Worm (Caenorhabditis elegans): ENCODE measurements around the gene Y54G2A.15.

Y54G2A.15 gene

ce11 chrIV:2832587-2832986 lies 11.2 kb downstream of the Y54G2A.15 start, which contains the start of the genes Y54G2A.48 and pudl-1:
TSS of gene Y54G2A.48 (minus strand) at chrIV:2832687.
TSS of gene pudl-1 (plus strand) at chrIV:2832906.
- TF ChIP-seq nhr-19 (GFP tag; conservative IDR thresholded peaks at IDR 0.05) (no peak), dpl-1 (GFP tag; optimal IDR thresholded peaks at IDR 0.05) (no peak), C04F5.9 (tag; optimal IDR thresholded peaks at IDR 0.05) (no peak), ama-1 (optimal IDR thresholded peaks at IDR 0.05) (no peak), jun-1 (tag; optimal IDR thresholded peaks at IDR 0.05) (no peak), rnt-1 (tag; optimal IDR thresholded peaks at IDR 0.05) (no peak), nhr-77 (tag; optimal IDR thresholded peaks at IDR 0.05) (no peak), nhr-28 (tag; optimal IDR thresholded peaks at IDR 0.05) (no peak), nhr-90 (tag; optimal IDR thresholded peaks at IDR 0.05; ENCODE audit: poor library complexity) (no peak), lin-13 (GFP tag; optimal IDR thresholded peaks at IDR 0.05) (no peak), lin-39 (tag; optimal IDR thresholded peaks at IDR 0.05) (no peak), isw-1 (GFP tag; IDR thresholded peaks at IDR 0.05) (no peak), zip-4 (GFP tag; optimal IDR thresholded peaks at IDR 0.05) (no peak), skn-1 (tag; optimal IDR thresholded peaks at IDR 0.05) (no peak), F16B12.6 (tag; optimal IDR thresholded peaks at IDR 0.05) (no peak), nhr-76 (tag; optimal IDR thresholded peaks at IDR 0.05) (no peak), mab-9 (GFP tag; IDR thresholded peaks at IDR 0.05) (no peak), sptf-1 (tag; optimal IDR thresholded peaks at IDR 0.05) (no peak), unc-130 (tag; optimal IDR thresholded peaks at IDR 0.05) (no peak), mef-2 (tag; optimal IDR thresholded peaks at IDR 0.05) (no peak)

- TF ChIP-seq egl-27 (tag; optimal IDR thresholded peaks at IDR 0.05) (no peak), alr-1 (tag; optimal IDR thresholded peaks at IDR 0.05; ENCODE audit: borderline replicate concordance) (peak; percentile 85)
These were observed 17.4 kb downstream of the Y54G2A.15 start for ce11 chrIV:2826335-2826734.

- peak; percentile 49 for TF ChIP-seq snpc-4 (tag; optimal IDR thresholded peaks at IDR 0.05)
- TF ChIP-seq ztf-4 (tag; optimal IDR thresholded peaks at IDR 0.05), result no peak
- TF ChIP-seq tlp-1 (tag; optimal IDR thresholded peaks at IDR 0.05), result no peak
- TF ChIP-seq Y116A8C.19 (tag; optimal IDR thresholded peaks at IDR 0.05; ENCODE audit: borderline replicate concordance), result no peak
- no peak for TF ChIP-seq swsn-7 (tag; optimal IDR thresholded peaks at IDR 0.05)
- no peak for TF ChIP-seq fkh-10 (GFP tag; optimal IDR thresholded peaks at IDR 0.05)
- no peak for TF ChIP-seq pag-3 (tag; optimal IDR thresholded peaks at IDR 0.05; ENCODE audit: borderline replicate concordance, insufficient read depth)
- TF ChIP-seq nhr-85 (tag), result no peak
These were observed 18.2 kb downstream of the Y54G2A.15 start for ce11 chrIV:2825460-2826103.

- TF ChIP-seq jun-1 (tag; optimal IDR thresholded peaks at IDR 0.05), result no peak
These were observed 20.3 kb downstream of the Y54G2A.15 start, which contains the start of gene clec-80 for ce11 chrIV:2823446-2823845. TSS of gene clec-80 (plus strand) at chrIV:2823746.

- TF ChIP-seq tbx-2 (tag; optimal IDR thresholded peaks at IDR 0.05) (no peak), ceh-82 (tag; optimal IDR thresholded peaks at IDR 0.05) (no peak), fos-1 (tag; optimal IDR thresholded peaks at IDR 0.05) (no peak), egl-27 (tag; optimal IDR thresholded peaks at IDR 0.05) (no peak), unc-98 (GFP tag; IDR thresholded peaks at IDR 0.05) (no peak), zip-4 (GFP tag; optimal IDR thresholded peaks at IDR 0.05) (no peak), hpl-2 (GFP tag; optimal IDR thresholded peaks at IDR 0.05) (no peak), blmp-1 (tag; optimal IDR thresholded peaks at IDR 0.05) (no peak), pqm-1 (tag; optimal IDR thresholded peaks at IDR 0.05) (no peak)
These were observed 23.4 kb downstream of the Y54G2A.15 start, which contains the start of gene Y54G2A.37 for ce11 chrIV:2820408-2820807. TSS of gene Y54G2A.37 (plus strand) at chrIV:2820708.
